Worm (Caenorhabditis elegans) whole organism, young adult: ENCODE data around the gene D1086.7.

Experiments
- B0035.1 ChIP-seq: sonication (generic microtip); optimal IDR thresholded peaks from 2 replicates; lab custom pipeline; 2016; ENCODE audit warnings: missing genetic modification characterization, mild to moderate bottlenecking, missing compliant biosample characterization, missing genotype, missing genetic modification reagents
- C06A6.2 ChIP-seq: fragments of 200-800 bp; sonication (Bioruptor generic); conservative IDR thresholded peaks from 2 replicates; pipeline ENCODE4 v1.3.6; 2022; ENCODE audit warnings: missing genetic modification characterization, missing compliant biosample characterization
- F10E7.11 ChIP-seq: sonication (generic microtip); optimal IDR thresholded peaks from 2 replicates; lab custom pipeline; 2017; ENCODE audit warnings: mild to moderate bottlenecking, missing genetic modification characterization, moderate library complexity, missing compliant biosample characterization
- F23B12.7 ChIP-seq: sonication (generic microtip); optimal IDR thresholded peaks from 2 replicates; lab custom pipeline; 2017; ENCODE audit warnings: missing genetic modification characterization, mild to moderate bottlenecking, missing compliant biosample characterization, antibody characterized with exemption, moderate library complexity; ENCODE audit not compliant: insufficient read depth
- F33H1.4 ChIP-seq: fragments of 200-800 bp; sonication (Bioruptor generic); IDR thresholded peaks from 2 replicates; pipeline ENCODE4 v1.3.6; 2022; ENCODE audit warnings: missing genetic modification reagents, missing genetic modification characterization, missing compliant biosample characterization
- F37B4.10 ChIP-seq: fragments of 200-800 bp; sonication (Bioruptor generic); IDR thresholded peaks from 2 replicates; pipeline ENCODE4 v1.3.6; 2022; ENCODE audit warnings: missing genetic modification characterization, missing compliant biosample characterization
- F39B2.1 ChIP-seq: fragments of 200-800 bp; sonication (Bioruptor generic); IDR thresholded peaks from 2 replicates; pipeline ENCODE4 v1.3.6; 2022; ENCODE audit warnings: missing genetic modification reagents, missing genetic modification characterization, missing compliant biosample characterization
- K11D2.4 ChIP-seq: fragments of 200-800 bp; sonication (Bioruptor generic); IDR thresholded peaks from 2 replicates; pipeline ENCODE4 v1.3.6; 2022; ENCODE audit warnings: missing genetic modification reagents, missing genetic modification characterization, missing compliant biosample characterization
- K12H6.12 ChIP-seq: fragments of 200-800 bp; sonication (Bioruptor generic); optimal IDR thresholded peaks from 2 replicates; lab custom pipeline; 2018; ENCODE audit warnings: mild to moderate bottlenecking, missing genetic modification characterization, missing compliant biosample characterization
- Y53F4B.3 ChIP-seq: fragments of 200-800 bp; sonication (Bioruptor generic); IDR thresholded peaks from 2 replicates; pipeline ENCODE4 v1.3.6; 2022; ENCODE audit warnings: missing genetic modification reagents, missing genetic modification characterization, missing compliant biosample characterization
- Y67H2A.10 ChIP-seq: fragments of 200-800 bp; sonication (Bioruptor generic); conservative IDR thresholded peaks from 2 replicates; pipeline ENCODE4 v1.3.6; 2022; ENCODE audit warnings: missing genetic modification reagents, missing genetic modification characterization, missing compliant biosample characterization
- ama-1 ChIP-seq, 3 experiments: fragments of 150-350 bp in 1 of 3; sonication (generic microtip) in 2 of 3; optimal IDR thresholded peaks; 2 replicates each; lab custom pipeline; 2014 to 2018; ENCODE audit warnings: missing biosample characterization in 2 of 3, missing genetic modification characterization in 2 of 3, missing genetic modification reagents in 2 of 3
- aptf-2 ChIP-seq: fragments of 200-800 bp; sonication (Bioruptor generic); conservative IDR thresholded peaks from 2 replicates; pipeline ENCODE4 v1.3.6; 2022; ENCODE audit warnings: missing genetic modification reagents, missing genetic modification characterization, missing compliant biosample characterization
- attf-3 ChIP-seq: fragments of 200-800 bp; sonication (Bioruptor generic); conservative IDR thresholded peaks from 2 replicates; pipeline ENCODE4 v1.3.6; 2022; ENCODE audit warnings: missing genetic modification reagents, missing genetic modification characterization, missing compliant biosample characterization
- attf-5 ChIP-seq: fragments of 200-800 bp; sonication (Bioruptor generic); optimal IDR thresholded peaks from 2 replicates; lab custom pipeline; 2018; ENCODE audit warnings: mild to moderate bottlenecking, missing genetic modification characterization, missing compliant biosample characterization
- attf-6 ChIP-seq: fragments of 200-800 bp; sonication (Bioruptor generic); IDR thresholded peaks from 2 replicates; pipeline ENCODE4 v1.3.6; 2022; ENCODE audit warnings: missing genetic modification reagents, missing genetic modification characterization, missing compliant biosample characterization
- bed-1 ChIP-seq: fragments of 200-800 bp; sonication (Bioruptor generic); IDR thresholded peaks from 2 replicates; pipeline ENCODE4 v1.3.6; 2022; ENCODE audit warnings: missing genetic modification reagents, missing genetic modification characterization, missing compliant biosample characterization
- bed-2 ChIP-seq: fragments of 200-800 bp; sonication (Bioruptor generic); IDR thresholded peaks from 2 replicates; pipeline ENCODE4 v1.3.6; 2022; ENCODE audit warnings: missing genetic modification reagents, missing genetic modification characterization, missing compliant biosample characterization
- cebp-2 ChIP-seq: fragments of 200-800 bp; sonication (Bioruptor generic); IDR thresholded peaks from 2 replicates; pipeline ENCODE4 v1.3.6; 2022; ENCODE audit warnings: missing genetic modification characterization, missing compliant biosample characterization
- ceh-79 ChIP-seq: sonication (generic microtip); optimal IDR thresholded peaks from 2 replicates; lab custom pipeline; 2017; ENCODE audit warnings: mild to moderate bottlenecking, missing genetic modification characterization, missing compliant biosample characterization
- ceh-91 ChIP-seq: fragments of 200-800 bp; sonication (Bioruptor generic); IDR thresholded peaks from 2 replicates; pipeline ENCODE4 v1.3.6; 2022; ENCODE audit warnings: missing genetic modification reagents, missing genetic modification characterization, missing compliant biosample characterization
- chd-7 ChIP-seq: sonication (generic microtip); optimal IDR thresholded peaks from 2 replicates; lab custom pipeline; 2016; ENCODE audit warnings: mild to moderate bottlenecking, missing genetic modification characterization, moderate library complexity, missing compliant biosample characterization
- efl-1 ChIP-seq: fragments of 150-350 bp; optimal IDR thresholded peaks from 2 replicates; lab custom pipeline; 2014; ENCODE audit warnings: missing biosample characterization, missing genetic modification reagents, missing genetic modification characterization
- egl-18 ChIP-seq: fragments of 200-800 bp; sonication (Bioruptor generic); IDR thresholded peaks from 2 replicates; pipeline ENCODE4 v1.3.6; 2022; ENCODE audit warnings: missing genetic modification reagents, missing genetic modification characterization, missing compliant biosample characterization
- fkh-3 ChIP-seq: sonication (generic microtip); optimal IDR thresholded peaks from 2 replicates; lab custom pipeline; 2016; ENCODE audit warnings: mild to moderate bottlenecking, missing genetic modification characterization, missing compliant biosample characterization
- hlh-12 ChIP-seq: sonication (generic microtip); optimal IDR thresholded peaks from 2 replicates; lab custom pipeline; 2016; ENCODE audit warnings: missing genetic modification characterization, missing compliant biosample characterization
- hmg-20 ChIP-seq: fragments of 200-800 bp; sonication (Bioruptor generic); IDR thresholded peaks from 2 replicates; pipeline ENCODE4 v1.3.6; 2022; ENCODE audit warnings: missing genetic modification reagents, missing genetic modification characterization, missing compliant biosample characterization
- hsf-1 ChIP-seq: fragments of 200-800 bp; sonication (Bioruptor generic); IDR thresholded peaks from 2 replicates; pipeline ENCODE4 v1.3.6; 2022; ENCODE audit warnings: missing genetic modification reagents, missing genetic modification characterization, missing compliant biosample characterization
- lir-1 ChIP-seq: fragments of 200-800 bp; sonication (Bioruptor generic); conservative IDR thresholded peaks from 2 replicates; pipeline ENCODE4 v1.3.6; 2022; ENCODE audit warnings: missing genetic modification reagents, missing genetic modification characterization, missing compliant biosample characterization
- lsl-1 ChIP-seq: fragments of 200-800 bp; sonication (Bioruptor generic); optimal IDR thresholded peaks from 2 replicates; lab custom pipeline; 2018; ENCODE audit warnings: mild to moderate bottlenecking, missing genetic modification characterization, moderate library complexity, missing compliant biosample characterization
- madf-6 ChIP-seq: fragments of 200-800 bp; sonication (Bioruptor generic); IDR thresholded peaks from 2 replicates; pipeline ENCODE4 v1.3.6; 2022; ENCODE audit warnings: missing genetic modification reagents, missing genetic modification characterization, missing compliant biosample characterization
- madf-8 ChIP-seq: fragments of 200-800 bp; sonication (Bioruptor generic); conservative IDR thresholded peaks from 2 replicates; pipeline ENCODE4 v1.3.6; 2022; ENCODE audit warnings: missing genetic modification reagents, missing genetic modification characterization, missing compliant biosample characterization
- mcd-1 ChIP-seq: fragments of 200-800 bp; sonication (Bioruptor generic); IDR thresholded peaks from 2 replicates; pipeline ENCODE4 v1.3.6; 2022; ENCODE audit warnings: missing genetic modification reagents, missing genetic modification characterization, missing compliant biosample characterization
- mxl-1 ChIP-seq: sonication (generic microtip); optimal IDR thresholded peaks from 2 replicates; lab custom pipeline; 2016; ENCODE audit warnings: missing genetic modification characterization, missing compliant biosample characterization
- nfya-1 ChIP-seq: sonication (generic microtip); optimal IDR thresholded peaks from 2 replicates; lab custom pipeline; 2017; ENCODE audit warnings: antibody characterized with exemption, missing compliant biosample characterization, missing genetic modification characterization, borderline replicate concordance; ENCODE audit not compliant: insufficient read depth
- nhr-120 ChIP-seq: fragments of 200-800 bp; sonication (Bioruptor generic); IDR thresholded peaks from 2 replicates; pipeline ENCODE4 v1.3.6; 2022; ENCODE audit warnings: missing genetic modification characterization, missing compliant biosample characterization
- nhr-90 ChIP-seq: sonication (generic microtip); optimal IDR thresholded peaks from 2 replicates; lab custom pipeline; 2016; ENCODE audit warnings: missing genotype, mild to moderate bottlenecking, missing genetic modification characterization, missing compliant biosample characterization
- pbrm-1 ChIP-seq: fragments of 200-800 bp; sonication (Bioruptor generic); IDR thresholded peaks from 2 replicates; pipeline ENCODE4 v1.3.6; 2022; ENCODE audit warnings: missing genetic modification reagents, missing genetic modification characterization, missing compliant biosample characterization
- rec-8 ChIP-seq, 2 experiments: sonication (generic microtip); optimal IDR thresholded peaks; 2 replicates each; lab custom pipeline; 2016; ENCODE audit warnings: mild to moderate bottlenecking in 2 of 2, missing genetic modification characterization in 2 of 2, missing genetic modification reagents in 2 of 2, missing genotype in 2 of 2, missing biosample characterization in 1 of 2, missing compliant biosample characterization in 1 of 2, moderate library complexity in 1 of 2
- snpc-1.1 ChIP-seq: sonication (generic microtip); optimal IDR thresholded peaks from 2 replicates; lab custom pipeline; 2017; ENCODE audit warnings: missing genetic modification characterization, mild to moderate bottlenecking, missing compliant biosample characterization, antibody characterized with exemption, moderate library complexity, missing genotype, missing genetic modification reagents; ENCODE audit not compliant: insufficient read depth
- snpc-4 ChIP-seq, 5 experiments: fragments of 150-350 bp in 1 of 5; sonication (generic microtip) in 4 of 5; optimal IDR thresholded peaks; 2 replicates each; lab custom pipeline; 2014 to 2018; ENCODE audit warnings: missing genetic modification characterization in 5 of 5, missing biosample characterization in 3 of 5, antibody characterized with exemption in 2 of 5, mild to moderate bottlenecking in 2 of 5, missing compliant biosample characterization in 2 of 5, missing genotype in 2 of 5, moderate library complexity in 2 of 5, missing genetic modification reagents in 1 of 5
- zim-3 ChIP-seq: sonication (generic microtip); optimal IDR thresholded peaks from 2 replicates; lab custom pipeline; 2017; ENCODE audit warnings: mild to moderate bottlenecking, missing genetic modification characterization, moderate library complexity, missing compliant biosample characterization

The D1086.7 gene

ce11 chrV:14088051-14088450 is 4.0 kb downstream of the D1086.7 start, which contains the start of gene D1086.19:
TSS of gene D1086.19 (plus strand) at chrV:14088351.
- TF ChIP-seq hsf-1 (GFP tag; lab: Robert Waterston, UW) (no peak), nhr-120 (GFP tag; lab: Robert Waterston, UW) (no peak), nhr-90 (tag; lab: Kevin White, UChicago) (no peak), Y53F4B.3 (GFP tag; lab: Robert Waterston, UW) (no peak), aptf-2 (GFP tag; lab: Robert Waterston, UW) (no peak), fkh-3 (tag; lab: Kevin White, UChicago) (no peak), bed-2 (GFP tag; lab: Robert Waterston, UW) (no peak), hmg-20 (GFP tag; lab: Robert Waterston, UW) (no peak), mcd-1 (GFP tag; lab: Robert Waterston, UW) (no peak), F39B2.1 (GFP tag; lab: Robert Waterston, UW) (no peak), nfya-1 (tag; lab: Kevin White, UChicago) (no peak), attf-5 (GFP tag; lab: Kevin White, UChicago) (no peak)

ce11 chrV:14090309-14090967 is 6.4 kb downstream of the D1086.7 start, which contains the start of the genes D1086.5 and him-5:
TSS of gene D1086.5 (minus strand) at chrV:14090359.
TSS of gene him-5 (plus strand) at chrV:14090426.
- TF ChIP-seq snpc-4 (GFP tag; optimal IDR thresholded peaks at IDR 0.05; lab: Kevin White, UChicago): no peak
- TF ChIP-seq snpc-4 (tag; optimal IDR thresholded peaks at IDR 0.05; lab: Kevin White, UChicago): peak in 1 of 4 experiments; percentile 30
- no peak for TF ChIP-seq egl-18 (GFP tag; lab: Robert Waterston, UW)
- peak; percentile 88 for TF ChIP-seq madf-8
- no peak for TF ChIP-seq rec-8 (tag; optimal IDR thresholded peaks at IDR 0.05; lab: Kevin White, UChicago)
- TF ChIP-seq F33H1.4 (GFP tag; lab: Robert Waterston, UW): peak; percentile 79
- TF ChIP-seq madf-6 (GFP tag; lab: Robert Waterston, UW): peak; percentile 86
- peak; percentile 89 for TF ChIP-seq lsl-1
- TF ChIP-seq snpc-1.1: peak; percentile 37
- TF ChIP-seq, all 124 proteins: peak for 6

ce11 chrV:14092403-14092802 is 8.3 kb downstream of the D1086.7 start, which contains the start of gene D1086.3:
TSS of gene D1086.3 (plus strand) at chrV:14092792.
- TF ChIP-seq F10E7.11: no peak
- TF ChIP-seq C06A6.2 (GFP tag; lab: Robert Waterston, UW): no peak
- TF ChIP-seq B0035.1 (tag; lab: Kevin White, UChicago): no peak
- no peak for TF ChIP-seq bed-1 (GFP tag; lab: Robert Waterston, UW)
- TF ChIP-seq hlh-12 (tag; lab: Kevin White, UChicago): no peak
- peak; percentile 75 for TF ChIP-seq madf-8
- TF ChIP-seq attf-6 (GFP tag; lab: Robert Waterston, UW): peak; percentile 93
- TF ChIP-seq snpc-4 (GFP tag; optimal IDR thresholded peaks at IDR 0.05; lab: Kevin White, UChicago): peak; percentile 97
- peak; percentile 95 to 99 (median 97) for TF ChIP-seq snpc-4 (tag; optimal IDR thresholded peaks at IDR 0.05; lab: Kevin White, UChicago)
- peak; percentile 26 for TF ChIP-seq F23B12.7 (tag; lab: Kevin White, UChicago)
- no peak for TF ChIP-seq cebp-2
- no peak for TF ChIP-seq ceh-79
- peak; percentile 15 for TF ChIP-seq K12H6.12 (tag; lab: Kevin White, UChicago)
- peak; percentile 21 for TF ChIP-seq efl-1 (GFP tag; lab: Kevin White, UChicago)
- TF ChIP-seq ceh-91: no peak
- TF ChIP-seq chd-7 (tag; lab: Kevin White, UChicago): peak; percentile 14
- TF ChIP-seq zim-3 (tag; lab: Kevin White, UChicago): no peak
- TF ChIP-seq snpc-1.1: peak; percentile 99
- no peak for TF ChIP-seq lir-1 (GFP tag; lab: Robert Waterston, UW)
- TF ChIP-seq ama-1 (optimal IDR thresholded peaks at IDR 0.05; lab: Kevin White, UChicago): peak; percentile 73
- TF ChIP-seq ama-1 (GFP tag; optimal IDR thresholded peaks at IDR 0.05; lab: Kevin White, UChicago): no peak
- TF ChIP-seq pbrm-1 (GFP tag; lab: Robert Waterston, UW): peak; percentile 95
- no peak for TF ChIP-seq K11D2.4
- no peak for TF ChIP-seq Y67H2A.10 (GFP tag; lab: Robert Waterston, UW)
- no peak for TF ChIP-seq F37B4.10 (GFP tag; lab: Robert Waterston, UW)
- TF ChIP-seq mxl-1: peak; percentile 51
- peak; percentile 32; the same call in 1 of the 2 replicates for TF ChIP-seq attf-3 (GFP tag; lab: Robert Waterston, UW)
